Worm (Caenorhabditis elegans) whole organism, L4/young adult: ENCODE data around the gene C04E6.4.

ENCODE experiments used
- W03F9.2 ChIP-seq: fragments of 150-350 bp; optimal IDR thresholded peaks from 2 replicates; lab custom pipeline; 2014; ENCODE audit warnings: missing biosample characterization, missing genetic modification characterization
- dao-5 ChIP-seq: sonication (generic microtip); optimal IDR thresholded peaks from 2 replicates; lab custom pipeline; 2016; ENCODE audit warnings: missing genotype, missing genetic modification characterization, moderate library complexity, missing compliant biosample characterization
- him-1 ChIP-seq: sonication (generic microtip); optimal IDR thresholded peaks from 2 replicates; lab custom pipeline; 2016; ENCODE audit warnings: missing genotype, missing genetic modification reagents, missing genetic modification characterization, missing compliant biosample characterization

Gene C04E6.4

DNA sequence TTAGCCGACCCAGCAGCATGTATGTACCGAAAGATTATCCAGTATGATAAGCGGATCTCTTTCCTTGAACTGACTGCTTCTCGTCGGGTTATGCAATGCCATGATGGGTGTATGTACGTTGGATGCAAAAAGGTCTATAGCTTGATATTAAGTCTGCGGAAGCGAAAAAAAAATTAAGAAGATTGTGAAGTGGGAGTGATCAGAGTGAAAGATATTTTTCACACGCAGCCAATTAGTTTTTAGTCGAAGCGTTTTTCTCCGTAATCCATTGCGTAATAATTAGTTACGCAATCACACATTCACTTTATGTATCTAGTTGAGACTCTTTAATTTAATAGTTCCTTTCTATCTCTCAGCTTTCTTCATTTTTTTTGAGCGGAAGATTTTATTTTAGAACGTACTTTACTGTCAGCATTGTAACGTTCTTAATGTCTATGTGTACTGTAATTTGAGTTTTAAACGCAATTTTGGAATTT is 42.5 kb downstream of the C04E6.4 start:
- TF ChIP-seq dao-5 (tag; lab: Kevin White, UChicago) (no peak), W03F9.2 (tag; lab: Kevin White, UChicago) (no peak), him-1 (tag; lab: Kevin White, UChicago) (no peak)

ce11 chrV:5951133-5951532 is 43.9 kb downstream of the C04E6.4 start, which contains the start of gene M03F8.1:
Gene M03F8.1 (plus strand): TSS chrV:5951433.
- no peak for TF ChIP-seq dao-5 (tag; lab: Kevin White, UChicago)
- no peak for TF ChIP-seq him-1 (tag; lab: Kevin White, UChicago)
- TF ChIP-seq W03F9.2 (tag; lab: Kevin White, UChicago): no peak

- no peak for TF ChIP-seq him-1 (tag; lab: Kevin White, UChicago)
- TF ChIP-seq dao-5 (tag; lab: Kevin White, UChicago): no peak
- no peak for TF ChIP-seq W03F9.2 (tag; lab: Kevin White, UChicago)
These were observed 45.9 kb downstream of the C04E6.4 start for ce11 chrV:5953086-5953485.

- TF ChIP-seq dao-5 (tag; lab: Kevin White, UChicago): no peak
- TF ChIP-seq W03F9.2 (tag; lab: Kevin White, UChicago): no peak
- no peak for TF ChIP-seq him-1 (tag; lab: Kevin White, UChicago)
These were observed 47.6 kb downstream of the C04E6.4 start, which contains the start of gene M03F8.6 for ce11 chrV:5954747-5955146. Gene M03F8.6 (minus strand): TSS chrV:5954847.

DNA sequence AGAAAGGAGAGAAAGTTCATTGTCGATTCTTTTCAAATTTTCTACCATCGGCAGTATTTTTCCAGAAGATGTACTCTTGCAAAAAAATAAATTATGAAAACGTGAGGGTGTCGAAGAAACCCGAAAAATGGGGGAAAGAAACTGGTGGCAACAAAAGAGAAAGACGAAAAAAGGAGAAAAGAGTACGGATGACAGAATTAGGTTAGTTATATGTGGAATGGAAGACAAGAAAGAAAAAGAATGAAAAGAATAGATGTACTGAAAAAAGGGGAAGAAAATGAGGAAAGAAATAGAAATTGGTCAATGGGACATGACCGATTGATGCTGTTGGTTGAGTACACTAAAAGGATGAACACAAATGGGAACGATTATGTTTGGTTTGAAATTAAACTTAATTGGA is 48.4 kb downstream of the C04E6.4 start:
- TF ChIP-seq W03F9.2 (tag; lab: Kevin White, UChicago): no peak
- TF ChIP-seq him-1 (tag; lab: Kevin White, UChicago): no peak
- no peak for TF ChIP-seq dao-5 (tag; lab: Kevin White, UChicago)
